Worm (Caenorhabditis elegans) whole organism, L2 larva: ENCODE measurements around the gene K08D9.6.

Experiments used
- ama-1 ChIP-seq: fragments of 150-350 bp; optimal IDR thresholded peaks from 2 replicates; lab custom pipeline; 2018; ENCODE audit warnings: inconsistent platforms
- egl-27 ChIP-seq: sonication (generic microtip); optimal IDR thresholded peaks from 3 replicates; lab custom pipeline; 2017; ENCODE audit warnings: missing biosample characterization, missing genetic modification reagents, missing genetic modification characterization
- nhr-11 ChIP-seq: fragments of 150-350 bp; optimal IDR thresholded peaks from 2 replicates; lab custom pipeline; 2014; ENCODE audit warnings: missing biosample characterization, missing genetic modification characterization
- snpc-4 ChIP-seq: fragments of 150-350 bp; optimal IDR thresholded peaks from 2 replicates; lab custom pipeline; 2014; ENCODE audit warnings: missing biosample characterization, missing genetic modification characterization
- unc-62 ChIP-seq: fragments of 150-350 bp; optimal IDR thresholded peaks from 2 replicates; lab custom pipeline; 2014; ENCODE audit warnings: missing biosample characterization, missing genetic modification reagents, missing genetic modification characterization

DNA sequence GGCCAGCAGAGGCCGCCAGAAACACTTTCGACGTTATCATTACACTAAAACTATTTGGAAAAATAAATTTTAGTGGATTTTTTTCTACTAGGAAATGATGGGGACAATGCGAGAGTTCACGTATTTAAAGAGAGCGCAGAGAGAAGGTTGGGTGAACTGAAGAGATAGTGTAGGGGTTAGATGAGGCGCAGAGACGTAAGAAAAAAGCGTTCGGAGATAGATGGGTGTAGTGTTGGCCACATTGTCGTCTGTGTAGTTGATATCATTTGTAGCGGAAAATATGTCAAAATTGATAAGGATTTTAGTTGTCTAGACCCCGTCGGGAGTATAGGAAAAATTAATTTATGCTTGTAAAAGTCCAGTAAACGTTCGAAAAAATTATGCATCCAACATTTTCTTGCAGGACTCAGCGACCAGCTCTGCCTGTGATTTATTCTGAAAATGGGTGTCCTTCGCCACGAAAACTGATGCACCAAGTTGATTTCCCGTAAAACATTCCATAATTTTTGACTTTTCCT lies 41.6 kb downstream of the K08D9.6 start, which contains the start of the genes Y73C8B.3 and Y73C8B.9:
- no peak for TF ChIP-seq nhr-11 (tag; lab: Kevin White, UChicago)
- no peak for TF ChIP-seq egl-27 (tag; lab: Kevin White, UChicago)
- TF ChIP-seq ama-1 (lab: Kevin White, UChicago) = no peak
- TF ChIP-seq unc-62 (GFP tag; lab: Kevin White, UChicago) = no peak
- TF ChIP-seq snpc-4 (tag; lab: Kevin White, UChicago) = no peak
